Worm (Caenorhabditis elegans) whole organism, young adult: ENCODE data around the gene epac-1.

Source experiments
- B0336.3 ChIP-seq: fragments of 200-800 bp; sonication (Bioruptor generic); IDR thresholded peaks from 2 replicates; pipeline ENCODE4 v1.3.6; 2022; ENCODE audit warnings: missing genetic modification characterization, missing compliant biosample characterization
- Y53G8AR.9 ChIP-seq: fragments of 200-800 bp; sonication (Bioruptor generic); conservative IDR thresholded peaks from 2 replicates; pipeline ENCODE4 v1.3.6; 2022; ENCODE audit warnings: missing genetic modification reagents, missing genetic modification characterization, missing compliant biosample characterization
- akir-1 ChIP-seq: fragments of 200-800 bp; sonication (Bioruptor generic); optimal IDR thresholded peaks from 2 replicates; lab custom pipeline; 2018; ENCODE audit warnings: mild to moderate bottlenecking, missing genetic modification characterization, moderate library complexity, missing compliant biosample characterization
- bed-1 ChIP-seq: fragments of 200-800 bp; sonication (Bioruptor generic); IDR thresholded peaks from 2 replicates; pipeline ENCODE4 v1.3.6; 2022; ENCODE audit warnings: missing genetic modification reagents, missing genetic modification characterization, missing compliant biosample characterization
- ceh-58 ChIP-seq: fragments of 200-800 bp; sonication (Bioruptor generic); IDR thresholded peaks from 2 replicates; pipeline ENCODE4 v1.3.6; 2022; ENCODE audit warnings: missing genetic modification characterization, missing compliant biosample characterization
- dpff-1 ChIP-seq: sonication (generic microtip); optimal IDR thresholded peaks from 2 replicates; lab custom pipeline; 2017; ENCODE audit warnings: mild to moderate bottlenecking, missing genetic modification characterization, missing compliant biosample characterization
- dpl-1 ChIP-seq: fragments of 150-350 bp; optimal IDR thresholded peaks from 2 replicates; lab custom pipeline; 2014; ENCODE audit warnings: missing biosample characterization, missing genetic modification reagents, missing genetic modification characterization
- madf-8 ChIP-seq: fragments of 200-800 bp; sonication (Bioruptor generic); conservative IDR thresholded peaks from 2 replicates; pipeline ENCODE4 v1.3.6; 2022; ENCODE audit warnings: missing genetic modification reagents, missing genetic modification characterization, missing compliant biosample characterization
- mxl-1 ChIP-seq: sonication (generic microtip); optimal IDR thresholded peaks from 2 replicates; lab custom pipeline; 2016; ENCODE audit warnings: missing genetic modification characterization, missing compliant biosample characterization
- unc-130 ChIP-seq: sonication (generic microtip); optimal IDR thresholded peaks from 2 replicates; lab custom pipeline; 2016; ENCODE audit warnings: missing genetic modification reagents, missing genetic modification characterization, missing compliant biosample characterization
- unc-62 ChIP-seq: fragments of 150-350 bp; optimal IDR thresholded peaks from 2 replicates; lab custom pipeline; 2014; ENCODE audit warnings: missing biosample characterization, missing genetic modification reagents, missing genetic modification characterization

ce11 chrIII:10140732-10141131 lies 48.3 kb upstream of the epac-1 start, which contains the start of gene K08E5.6:
- TF ChIP-seq dpl-1 (GFP tag; lab: Kevin White, UChicago) (no peak), bed-1 (GFP tag; lab: Robert Waterston, UW) (no peak), dpff-1 (tag; lab: Kevin White, UChicago) (no peak), unc-130 (GFP tag; lab: Kevin White, UChicago) (no peak), mxl-1 (tag; lab: Kevin White, UChicago) (no peak), akir-1 (GFP tag; lab: Kevin White, UChicago) (no peak), madf-8 (GFP tag; lab: Robert Waterston, UW) (no peak), B0336.3 (GFP tag; lab: Robert Waterston, UW) (no peak), ceh-58 (GFP tag; lab: Robert Waterston, UW) (no peak), unc-62 (GFP tag; lab: Kevin White, UChicago) (no peak), Y53G8AR.9 (GFP tag; lab: Robert Waterston, UW) (no peak)
